Worm (Caenorhabditis elegans) whole organism, L4 larva: ENCODE measurements around the gene C15C8.5.

ENCODE experiments used
- F26F4.8 ChIP-seq: fragments of 200-800 bp; sonication (Bioruptor generic); conservative IDR thresholded peaks from 2 replicates; pipeline ENCODE4 v1.3.6; 2022; ENCODE audit warnings: missing genetic modification characterization, missing compliant biosample characterization
- F44E2.7 ChIP-seq: fragments of 200-800 bp; sonication (Bioruptor generic); IDR thresholded peaks from 2 replicates; pipeline ENCODE4 v2.1.2; 2022; ENCODE audit warnings: missing genetic modification characterization, missing compliant biosample characterization
- T20F7.1 ChIP-seq: fragments of 200-800 bp; sonication (Bioruptor generic); optimal IDR thresholded peaks from 2 replicates; lab custom pipeline; 2018; ENCODE audit warnings: mild to moderate bottlenecking, missing genetic modification characterization, missing compliant biosample characterization
- Y105C5A.15 ChIP-seq: fragments of 200-800 bp; sonication (Bioruptor generic); IDR thresholded peaks from 2 replicates; pipeline ENCODE4 v1.3.6; 2022; ENCODE audit warnings: missing genetic modification characterization, missing compliant biosample characterization
- Y5F2A.4 ChIP-seq: fragments of 200-800 bp; sonication (Bioruptor generic); optimal IDR thresholded peaks from 2 replicates; lab custom pipeline; 2018; ENCODE audit warnings: mild to moderate bottlenecking, missing genetic modification characterization, missing compliant biosample characterization
- ZK337.2 ChIP-seq: fragments of 200-800 bp; sonication (Bioruptor generic); IDR thresholded peaks from 2 replicates; pipeline ENCODE4 v1.3.6; 2022; ENCODE audit warnings: missing genetic modification reagents, missing genetic modification characterization, missing compliant biosample characterization
- aha-1 ChIP-seq: fragments of 150-350 bp; peaks from one replicate; lab custom pipeline; 2014; ENCODE audit warnings: missing biosample characterization, missing genetic modification characterization
- ama-1 ChIP-seq: fragments of 150-350 bp; optimal IDR thresholded peaks from 2 replicates; lab custom pipeline; 2014; ENCODE audit warnings: inconsistent platforms, mixed read lengths
- ceh-44 ChIP-seq: fragments of 200-800 bp; sonication (Bioruptor generic); IDR thresholded peaks from 2 replicates; pipeline ENCODE4 v1.3.6; 2022; ENCODE audit warnings: missing genetic modification reagents, missing genetic modification characterization, missing compliant biosample characterization
- ceh-62 ChIP-seq: sonication (generic microtip); optimal IDR thresholded peaks from 2 replicates; lab custom pipeline; 2017; ENCODE audit warnings: missing biosample characterization, missing genetic modification characterization
- daf-16 ChIP-seq, 3 experiments: sonication (generic microtip); optimal IDR thresholded peaks; 2 replicates each; lab custom pipeline; 2016 to 2017; ENCODE audit warnings: missing genetic modification characterization in 3 of 3, missing genetic modification reagents in 3 of 3, mild to moderate bottlenecking in 2 of 3, missing compliant biosample characterization in 2 of 3, missing biosample characterization in 1 of 3, moderate library complexity in 1 of 3
- dmd-6 ChIP-seq: fragments of 200-800 bp; sonication (Bioruptor generic); IDR thresholded peaks from 2 replicates; pipeline ENCODE4 v1.3.6; 2022; ENCODE audit warnings: missing genetic modification reagents, missing genetic modification characterization, missing compliant biosample characterization
- dve-1 ChIP-seq: sonication (generic microtip); optimal IDR thresholded peaks from 2 replicates; lab custom pipeline; 2017; ENCODE audit warnings: antibody characterized with exemption, mild to moderate bottlenecking, missing genetic modification characterization, missing compliant biosample characterization; ENCODE audit not compliant: insufficient read depth
- fkh-10 ChIP-seq: fragments of 150-350 bp; optimal IDR thresholded peaks from 2 replicates; lab custom pipeline; 2014; ENCODE audit warnings: missing biosample characterization, missing genetic modification reagents, missing genetic modification characterization
- hlh-11 ChIP-seq: fragments of 200-800 bp; sonication (Bioruptor generic); optimal IDR thresholded peaks from 2 replicates; lab custom pipeline; 2018; ENCODE audit warnings: mild to moderate bottlenecking, missing genetic modification characterization, missing compliant biosample characterization
- hlh-30 ChIP-seq: sonication (generic microtip); optimal IDR thresholded peaks from 2 replicates; lab custom pipeline; 2017; ENCODE audit warnings: antibody characterized with exemption, mild to moderate bottlenecking, missing genetic modification characterization, missing compliant biosample characterization; ENCODE audit not compliant: insufficient read depth
- lin-1 ChIP-seq: fragments of 200-800 bp; sonication (Bioruptor generic); IDR thresholded peaks from 2 replicates; pipeline ENCODE4 v1.3.6; 2022; ENCODE audit warnings: missing genetic modification reagents, missing genetic modification characterization, missing compliant biosample characterization
- lin-29 ChIP-seq: fragments of 200-800 bp; sonication (Bioruptor generic); IDR thresholded peaks from 2 replicates; pipeline ENCODE4 v1.3.6; 2022; ENCODE audit warnings: missing genetic modification reagents, missing genetic modification characterization, missing compliant biosample characterization
- mep-1 ChIP-seq: fragments of 150-350 bp; sonication (generic microtip); optimal IDR thresholded peaks from 3 replicates; lab custom pipeline; 2014; ENCODE audit warnings: missing biosample characterization, missing genetic modification characterization
- mes-2 ChIP-seq: sonication (generic microtip); optimal IDR thresholded peaks from 2 replicates; lab custom pipeline; 2016; ENCODE audit warnings: missing genotype, mild to moderate bottlenecking, missing genetic modification characterization, missing compliant biosample characterization; ENCODE audit not compliant: poor library complexity, severe bottlenecking
- mxl-2 ChIP-seq: fragments of 200-800 bp; sonication (Bioruptor generic); conservative IDR thresholded peaks from 2 replicates; pipeline ENCODE4 v1.3.6; 2022; ENCODE audit warnings: missing genetic modification reagents, missing genetic modification characterization, missing compliant biosample characterization
- mxl-3 ChIP-seq: fragments of 200-800 bp; sonication (Bioruptor generic); optimal IDR thresholded peaks from 2 replicates; lab custom pipeline; 2018; ENCODE audit warnings: mild to moderate bottlenecking, missing genetic modification characterization, missing compliant biosample characterization
- nhr-10 ChIP-seq: fragments of 150-350 bp; optimal IDR thresholded peaks from 2 replicates; lab custom pipeline; 2014; ENCODE audit warnings: missing biosample characterization, missing genetic modification characterization
- nhr-111 ChIP-seq: fragments of 200-800 bp; sonication (Bioruptor generic); optimal IDR thresholded peaks from 2 replicates; lab custom pipeline; 2018; ENCODE audit warnings: mild to moderate bottlenecking, missing genetic modification characterization, missing compliant biosample characterization
- nhr-28 ChIP-seq: fragments of 150-350 bp; optimal IDR thresholded peaks from 2 replicates; lab custom pipeline; 2014; ENCODE audit warnings: missing biosample characterization, missing genetic modification characterization
- nhr-6 ChIP-seq: fragments of 150-350 bp; optimal IDR thresholded peaks from 2 replicates; lab custom pipeline; 2014; ENCODE audit warnings: missing biosample characterization, missing genetic modification characterization
- nhr-77 ChIP-seq: fragments of 150-350 bp; optimal IDR thresholded peaks from 2 replicates; lab custom pipeline; 2014; ENCODE audit warnings: missing biosample characterization, missing genetic modification characterization
- php-3 ChIP-seq: fragments of 200-800 bp; sonication (Bioruptor generic); IDR thresholded peaks from 2 replicates; pipeline ENCODE4 v1.3.6; 2022; ENCODE audit warnings: missing genetic modification reagents, missing genetic modification characterization, missing compliant biosample characterization
- pqm-1 ChIP-seq: sonication (generic microtip); optimal IDR thresholded peaks from 2 replicates; lab custom pipeline; 2017; ENCODE audit warnings: missing biosample characterization, missing genetic modification characterization
- sdz-12 ChIP-seq: fragments of 200-800 bp; sonication (Bioruptor generic); optimal IDR thresholded peaks from 2 replicates; lab custom pipeline; 2018; ENCODE audit warnings: mild to moderate bottlenecking, missing genetic modification characterization, missing compliant biosample characterization
- set-16 ChIP-seq: fragments of 200-800 bp; sonication (Bioruptor generic); IDR thresholded peaks from 2 replicates; pipeline ENCODE4 v1.3.6; 2022; ENCODE audit warnings: missing genetic modification reagents, missing genetic modification characterization, missing compliant biosample characterization
- snpc-1.2 ChIP-seq: fragments of 200-800 bp; sonication (Bioruptor generic); IDR thresholded peaks from 2 replicates; pipeline ENCODE4 v1.3.6; 2022; ENCODE audit warnings: missing genetic modification reagents, missing genetic modification characterization, missing compliant biosample characterization
- snpc-4 ChIP-seq: fragments of 150-350 bp; optimal IDR thresholded peaks from 2 replicates; lab custom pipeline; 2014; ENCODE audit warnings: missing biosample characterization, missing genetic modification characterization
- unc-62 ChIP-seq, 3 experiments: fragments of 150-350 bp in 1 of 3; sonication (generic microtip); optimal IDR thresholded peaks in 2 of 3; peaks in 1 of 3; 1 replicate in 1 of 3; 2 replicates in 2 of 3; lab custom pipeline; 2014 to 2017; ENCODE audit warnings: missing biosample characterization in 3 of 3, missing genetic modification characterization in 3 of 3, missing genetic modification reagents in 3 of 3, missing genotype in 1 of 3
- ztf-11 ChIP-seq: fragments of 150-350 bp; optimal IDR thresholded peaks from 2 replicates; lab custom pipeline; 2014; ENCODE audit warnings: missing biosample characterization, missing genetic modification characterization
- ztf-7 ChIP-seq: fragments of 150-350 bp; optimal IDR thresholded peaks from 2 replicates; lab custom pipeline; 2014; ENCODE audit warnings: missing biosample characterization, missing genetic modification characterization

C15C8.5 gene

DNA sequence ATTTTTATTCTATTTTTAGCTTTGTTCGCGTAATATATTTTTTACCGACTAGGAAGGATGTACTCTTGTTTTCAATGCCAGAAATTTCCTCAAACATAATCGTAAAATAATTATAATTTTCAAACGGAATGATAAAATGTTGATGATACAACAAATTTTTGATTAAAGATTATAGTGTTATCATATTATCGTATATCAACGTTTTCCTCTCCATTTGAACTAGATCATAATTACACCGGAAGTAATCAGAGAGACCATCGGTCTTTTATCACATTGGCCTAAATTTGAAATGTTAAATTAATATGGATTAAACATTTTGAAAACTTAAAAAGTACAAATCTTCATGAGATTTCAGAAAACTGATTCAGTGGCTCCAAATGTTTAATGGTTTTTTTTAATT, 15.1 kb upstream of the C15C8.5 start (continued):
- TF ChIP-seq pqm-1 (tag; lab: Kevin White, UChicago) = peak; percentile 58
- no peak for TF ChIP-seq ama-1 (lab: Kevin White, UChicago)
- no peak for TF ChIP-seq Y105C5A.15
- no peak for TF ChIP-seq Y5F2A.4
- no peak for TF ChIP-seq snpc-1.2 (GFP tag; lab: Robert Waterston, UW)
- no peak for TF ChIP-seq nhr-111 (GFP tag; lab: Kevin White, UChicago)
- TF ChIP-seq lin-29 (GFP tag; lab: Robert Waterston, UW) = no peak
- no peak for TF ChIP-seq aha-1 (tag; lab: Kevin White, UChicago)
- TF ChIP-seq ceh-62 (tag; lab: Kevin White, UChicago) = no peak
- no peak for TF ChIP-seq snpc-4 (tag; lab: Kevin White, UChicago)
- TF ChIP-seq hlh-11 (tag; lab: Kevin White, UChicago) = peak; percentile 19
- TF ChIP-seq ZK337.2 (GFP tag; lab: Robert Waterston, UW) = no peak
- TF ChIP-seq F44E2.7 (GFP tag; lab: Robert Waterston, UW) = no peak

ce11 chrV:12733465-12734248, 14.2 kb upstream of the C15C8.5 start, which contains the start of the genes dhs-21 and xbx-9:
Gene dhs-21, minus strand, starts transcription at chrV:12733645.
Gene xbx-9, plus strand, starts transcription at chrV:12734198.
- TF ChIP-seq hlh-11 (tag; lab: Kevin White, UChicago) (peak; percentile 54), nhr-28 (tag; lab: Kevin White, UChicago) (peak; percentile 92), F26F4.8 (GFP tag; lab: Robert Waterston, UW) (no peak), nhr-10 (tag; lab: Kevin White, UChicago) (peak; percentile 30), mxl-2 (GFP tag; lab: Robert Waterston, UW) (no peak), sdz-12 (GFP tag; lab: Kevin White, UChicago) (no peak), daf-16 (GFP tag; optimal IDR thresholded peaks at IDR 0.05; lab: Kevin White, UChicago) (no peak), daf-16 (tag; optimal IDR thresholded peaks at IDR 0.05; lab: Kevin White, UChicago) (peak; percentile 64), pqm-1 (tag; lab: Kevin White, UChicago) (peak; percentile 65), fkh-10 (GFP tag; lab: Kevin White, UChicago) (no peak), nhr-6 (tag; lab: Kevin White, UChicago) (peak; percentile 62), ztf-11 (tag; lab: Kevin White, UChicago) (no peak), php-3 (no peak), dve-1 (tag; lab: Kevin White, UChicago) (peak; percentile 64), mep-1 (tag; lab: Kevin White, UChicago) (no peak), set-16 (GFP tag; lab: Robert Waterston, UW) (no peak), lin-1 (0 out of 2 replicates have a peak, but pooled peaks have one; percentile 17), ztf-7 (peak; percentile 49), T20F7.1 (peak; percentile 56), mxl-3 (GFP tag; lab: Kevin White, UChicago) (peak; percentile 35), dmd-6 (GFP tag; lab: Robert Waterston, UW) (peak; percentile 53), nhr-77 (tag; lab: Kevin White, UChicago) (peak; percentile 51), nhr-111 (GFP tag; lab: Kevin White, UChicago) (no peak), ceh-44 (GFP tag; lab: Robert Waterston, UW) (no peak), unc-62 (GFP tag; optimal IDR thresholded peaks at IDR 0.05 in 1 of 2; lab: Kevin White, UChicago) (peak in 1 of 2 experiments; percentile 95), unc-62 (tag; optimal IDR thresholded peaks at IDR 0.05; lab: Kevin White, UChicago) (no peak), hlh-30 (tag; lab: Kevin White, UChicago) (peak; percentile 65), mes-2 (peak; percentile 19)
- TF ChIP-seq, all 104 proteins: peak for 16
